Worm (Caenorhabditis elegans) whole organism, young adult: ENCODE measurements around the gene prx-3.

Experiments used
- B0336.3 ChIP-seq: fragments of 200-800 bp; sonication (Bioruptor generic); IDR thresholded peaks from 2 replicates; pipeline ENCODE4 v1.3.6; 2022; ENCODE audit warnings: missing genetic modification characterization, missing compliant biosample characterization
- F22D6.2 ChIP-seq: sonication (generic microtip); optimal IDR thresholded peaks from 2 replicates; lab custom pipeline; 2016; ENCODE audit warnings: mild to moderate bottlenecking, missing genetic modification characterization, missing compliant biosample characterization
- F33H1.4 ChIP-seq: fragments of 200-800 bp; sonication (Bioruptor generic); IDR thresholded peaks from 2 replicates; pipeline ENCODE4 v1.3.6; 2022; ENCODE audit warnings: missing genetic modification reagents, missing genetic modification characterization, missing compliant biosample characterization
- F52B5.7 ChIP-seq: sonication (generic microtip); optimal IDR thresholded peaks from 2 replicates; lab custom pipeline; 2016; ENCODE audit warnings: mild to moderate bottlenecking, missing genetic modification characterization, missing compliant biosample characterization
- F55B11.4 ChIP-seq: sonication (generic microtip); optimal IDR thresholded peaks from 2 replicates; lab custom pipeline; 2016; ENCODE audit warnings: missing compliant biosample characterization, missing genetic modification characterization, borderline replicate concordance; ENCODE audit not compliant: insufficient read depth
- Y53G8AR.9 ChIP-seq: fragments of 200-800 bp; sonication (Bioruptor generic); conservative IDR thresholded peaks from 2 replicates; pipeline ENCODE4 v1.3.6; 2022; ENCODE audit warnings: missing genetic modification reagents, missing genetic modification characterization, missing compliant biosample characterization
- ZK185.1 ChIP-seq: sonication (generic microtip); optimal IDR thresholded peaks from 2 replicates; lab custom pipeline; 2016; ENCODE audit warnings: mild to moderate bottlenecking, missing genetic modification characterization, missing compliant biosample characterization; ENCODE audit not compliant: poor library complexity, severe bottlenecking
- ama-1 ChIP-seq, 3 experiments: fragments of 150-350 bp in 1 of 3; sonication (generic microtip) in 2 of 3; optimal IDR thresholded peaks; 2 replicates each; lab custom pipeline; 2014 to 2018; ENCODE audit warnings: missing biosample characterization in 2 of 3, missing genetic modification characterization in 2 of 3, missing genetic modification reagents in 2 of 3
- cebp-1 ChIP-seq, 2 experiments: fragments of 200-800 bp in 1 of 2; sonication (Bioruptor generic) in 1 of 2; sonication (generic microtip) in 1 of 2; IDR thresholded peaks in 1 of 2; optimal IDR thresholded peaks in 1 of 2; 2 replicates each; pipeline versions ENCODE4 v1.3.6 to Lab custom; 2017 to 2022; ENCODE audit warnings: missing compliant biosample characterization in 2 of 2, missing genetic modification characterization in 2 of 2, mild to moderate bottlenecking in 1 of 2, missing genetic modification reagents in 1 of 2, moderate library complexity in 1 of 2
- ceh-27 ChIP-seq: fragments of 200-800 bp; sonication (Bioruptor generic); optimal IDR thresholded peaks from 2 replicates; lab custom pipeline; 2018; ENCODE audit warnings: mild to moderate bottlenecking, missing genetic modification characterization, moderate library complexity, missing compliant biosample characterization
- die-1 ChIP-seq: sonication (generic microtip); optimal IDR thresholded peaks from 2 replicates; lab custom pipeline; 2016; ENCODE audit warnings: missing genotype, mild to moderate bottlenecking, missing genetic modification characterization, missing compliant biosample characterization
- dox-1 ChIP-seq: fragments of 200-800 bp; sonication (Bioruptor generic); IDR thresholded peaks from 2 replicates; pipeline ENCODE4 v1.3.6; 2022; ENCODE audit warnings: missing genetic modification reagents, missing genetic modification characterization, missing compliant biosample characterization
- efl-1 ChIP-seq: fragments of 150-350 bp; optimal IDR thresholded peaks from 2 replicates; lab custom pipeline; 2014; ENCODE audit warnings: missing biosample characterization, missing genetic modification reagents, missing genetic modification characterization
- egl-18 ChIP-seq: fragments of 200-800 bp; sonication (Bioruptor generic); IDR thresholded peaks from 2 replicates; pipeline ENCODE4 v1.3.6; 2022; ENCODE audit warnings: missing genetic modification reagents, missing genetic modification characterization, missing compliant biosample characterization
- ekl-4 ChIP-seq: fragments of 200-800 bp; sonication (Bioruptor generic); IDR thresholded peaks from 2 replicates; pipeline ENCODE4 v1.3.6; 2022; ENCODE audit warnings: missing genetic modification reagents, missing genetic modification characterization, missing compliant biosample characterization
- him-1 ChIP-seq: sonication (generic microtip); optimal IDR thresholded peaks from 2 replicates; lab custom pipeline; 2016; ENCODE audit warnings: missing genotype, missing genetic modification reagents, missing genetic modification characterization, missing compliant biosample characterization
- hmg-1.2 ChIP-seq: fragments of 200-800 bp; sonication (Bioruptor generic); IDR thresholded peaks from 2 replicates; pipeline ENCODE4 v1.3.6; 2022; ENCODE audit warnings: missing genetic modification reagents, missing genetic modification characterization, missing compliant biosample characterization
- hmg-20 ChIP-seq: fragments of 200-800 bp; sonication (Bioruptor generic); IDR thresholded peaks from 2 replicates; pipeline ENCODE4 v1.3.6; 2022; ENCODE audit warnings: missing genetic modification reagents, missing genetic modification characterization, missing compliant biosample characterization
- hrde-1 ChIP-seq: sonication (generic microtip); optimal IDR thresholded peaks from 2 replicates; lab custom pipeline; 2016; ENCODE audit warnings: missing genetic modification characterization, mild to moderate bottlenecking, missing compliant biosample characterization, moderate library complexity, missing genotype, missing genetic modification reagents, borderline replicate concordance
- let-607 ChIP-seq, 2 experiments: fragments of 200-800 bp in 1 of 2; sonication (Bioruptor generic) in 1 of 2; sonication (generic microtip) in 1 of 2; optimal IDR thresholded peaks; 2 replicates each; lab custom pipeline; 2016 to 2018; ENCODE audit warnings: mild to moderate bottlenecking in 2 of 2, missing compliant biosample characterization in 2 of 2, missing genetic modification characterization in 2 of 2, moderate library complexity in 2 of 2, missing genotype in 1 of 2
- lin-35 ChIP-seq, 3 experiments: fragments of 150-350 bp in 2 of 3; sonication (generic microtip) in 1 of 3; optimal IDR thresholded peaks; 2 replicates each; lab custom pipeline; 2014 to 2018; ENCODE audit warnings: missing biosample characterization in 3 of 3, missing genetic modification characterization in 3 of 3, missing genetic modification reagents in 3 of 3
- lin-40 ChIP-seq: sonication (generic microtip); optimal IDR thresholded peaks from 2 replicates; lab custom pipeline; 2016; ENCODE audit warnings: missing genetic modification characterization, mild to moderate bottlenecking, missing compliant biosample characterization, missing genotype, missing genetic modification reagents
- lsy-27 ChIP-seq: sonication (generic microtip); optimal IDR thresholded peaks from 2 replicates; lab custom pipeline; 2017; ENCODE audit warnings: missing genetic modification characterization, mild to moderate bottlenecking, missing compliant biosample characterization, antibody characterized with exemption, missing genotype, borderline replicate concordance; ENCODE audit not compliant: insufficient read depth
- mcd-1 ChIP-seq: fragments of 200-800 bp; sonication (Bioruptor generic); IDR thresholded peaks from 2 replicates; pipeline ENCODE4 v1.3.6; 2022; ENCODE audit warnings: missing genetic modification reagents, missing genetic modification characterization, missing compliant biosample characterization
- nfya-1 ChIP-seq: sonication (generic microtip); optimal IDR thresholded peaks from 2 replicates; lab custom pipeline; 2017; ENCODE audit warnings: antibody characterized with exemption, missing compliant biosample characterization, missing genetic modification characterization, borderline replicate concordance; ENCODE audit not compliant: insufficient read depth
- nfyb-1 ChIP-seq: fragments of 200-800 bp; sonication (Bioruptor generic); IDR thresholded peaks from 2 replicates; pipeline ENCODE4 v1.3.6; 2022; ENCODE audit warnings: missing genetic modification reagents, missing genetic modification characterization, missing compliant biosample characterization
- nhr-179 ChIP-seq: sonication (generic microtip); optimal IDR thresholded peaks from 2 replicates; lab custom pipeline; 2016; ENCODE audit warnings: mild to moderate bottlenecking, missing genetic modification characterization, missing compliant biosample characterization
- nhr-80 ChIP-seq: sonication (generic microtip); optimal IDR thresholded peaks from 2 replicates; lab custom pipeline; 2016; ENCODE audit warnings: missing genetic modification characterization, missing compliant biosample characterization
- nhr-90 ChIP-seq: sonication (generic microtip); optimal IDR thresholded peaks from 2 replicates; lab custom pipeline; 2016; ENCODE audit warnings: missing genotype, mild to moderate bottlenecking, missing genetic modification characterization, missing compliant biosample characterization
- pbrm-1 ChIP-seq: fragments of 200-800 bp; sonication (Bioruptor generic); IDR thresholded peaks from 2 replicates; pipeline ENCODE4 v1.3.6; 2022; ENCODE audit warnings: missing genetic modification reagents, missing genetic modification characterization, missing compliant biosample characterization
- repo-1 ChIP-seq: sonication (generic microtip); optimal IDR thresholded peaks from 2 replicates; lab custom pipeline; 2017; ENCODE audit warnings: mild to moderate bottlenecking, missing genetic modification characterization, missing compliant biosample characterization
- snpc-3.4 ChIP-seq: sonication (generic microtip); optimal IDR thresholded peaks from 2 replicates; lab custom pipeline; 2017; ENCODE audit warnings: missing genetic modification characterization, mild to moderate bottlenecking, missing compliant biosample characterization, antibody characterized with exemption, moderate library complexity, missing genotype, missing genetic modification reagents
- snpc-4 ChIP-seq, 5 experiments: fragments of 150-350 bp in 1 of 5; sonication (generic microtip) in 4 of 5; optimal IDR thresholded peaks; 2 replicates each; lab custom pipeline; 2014 to 2018; ENCODE audit warnings: missing genetic modification characterization in 5 of 5, missing biosample characterization in 3 of 5, antibody characterized with exemption in 2 of 5, mild to moderate bottlenecking in 2 of 5, missing compliant biosample characterization in 2 of 5, missing genotype in 2 of 5, moderate library complexity in 2 of 5, missing genetic modification reagents in 1 of 5
- tbp1 ChIP-seq: fragments of 200-800 bp; sonication (Bioruptor generic); optimal IDR thresholded peaks from 2 replicates; lab custom pipeline; 2018; ENCODE audit warnings: mild to moderate bottlenecking, missing genetic modification characterization, missing compliant biosample characterization
- tbx-9 ChIP-seq: sonication (generic microtip); optimal IDR thresholded peaks from 2 replicates; lab custom pipeline; 2016; ENCODE audit warnings: borderline replicate concordance, missing genetic modification characterization, inconsistent platforms, missing compliant biosample characterization
- unc-62 ChIP-seq: fragments of 150-350 bp; optimal IDR thresholded peaks from 2 replicates; lab custom pipeline; 2014; ENCODE audit warnings: missing biosample characterization, missing genetic modification reagents, missing genetic modification characterization
- zfh-2 ChIP-seq: fragments of 200-800 bp; sonication (Bioruptor generic); conservative IDR thresholded peaks from 2 replicates; pipeline ENCODE4 v1.3.6; 2022; ENCODE audit warnings: missing genetic modification reagents, missing genetic modification characterization, missing compliant biosample characterization
- zim-3 ChIP-seq: sonication (generic microtip); optimal IDR thresholded peaks from 2 replicates; lab custom pipeline; 2017; ENCODE audit warnings: mild to moderate bottlenecking, missing genetic modification characterization, moderate library complexity, missing compliant biosample characterization
- ztf-25 ChIP-seq: fragments of 200-800 bp; sonication (Bioruptor generic); IDR thresholded peaks from 2 replicates; pipeline ENCODE4 v1.3.6; 2022; ENCODE audit warnings: missing genetic modification reagents, missing genetic modification characterization, missing compliant biosample characterization
- ztf-6 ChIP-seq: fragments of 200-800 bp; sonication (Bioruptor generic); IDR thresholded peaks from 2 replicates; pipeline ENCODE4 v1.3.6; 2022; ENCODE audit warnings: missing genetic modification reagents, missing genetic modification characterization, missing compliant biosample characterization

prx-3 gene

ce11 chrX:6097551-6097950 lies 15.2 kb downstream of the prx-3 start, which contains the start of gene C15H9.4:
C15H9.4 (plus strand) TSS chrX:6097643.
- no peak for TF ChIP-seq snpc-3.4 (tag; lab: Kevin White, UChicago)
- TF ChIP-seq repo-1 (tag; lab: Kevin White, UChicago) = peak; percentile 35
- no peak for TF ChIP-seq die-1 (tag; lab: Kevin White, UChicago)
- TF ChIP-seq cebp-1 (GFP tag; IDR thresholded peaks at IDR 0.05; lab: Robert Waterston, UW) = no peak
- TF ChIP-seq cebp-1 (tag; optimal IDR thresholded peaks at IDR 0.05; lab: Kevin White, UChicago) = peak; percentile 56
- peak; percentile 2 for TF ChIP-seq lin-40 (tag; lab: Kevin White, UChicago)
- peak; percentile 26 for TF ChIP-seq tbp1 (GFP tag; lab: Kevin White, UChicago)
- TF ChIP-seq F55B11.4 (tag; lab: Kevin White, UChicago) = no peak
- TF ChIP-seq nfya-1 (tag; lab: Kevin White, UChicago) = no peak
- TF ChIP-seq zfh-2 (GFP tag; lab: Robert Waterston, UW) = peak; percentile 31; the same call in 1 of the 2 replicates
- 0 out of 2 replicates have a peak, but pooled peaks have one; percentile 29 for TF ChIP-seq pbrm-1 (GFP tag; lab: Robert Waterston, UW)
- TF ChIP-seq nhr-90 = no peak
- peak; percentile 71; the same call in 1 of the 2 replicates for TF ChIP-seq nfyb-1 (GFP tag; lab: Robert Waterston, UW)
- TF ChIP-seq egl-18 = no peak
- TF ChIP-seq ztf-25 (GFP tag; lab: Robert Waterston, UW) = no peak
- no peak for TF ChIP-seq Y53G8AR.9 (GFP tag; lab: Robert Waterston, UW)
- no peak for TF ChIP-seq him-1 (tag; lab: Kevin White, UChicago)
- 0 out of 2 replicates have a peak, but pooled peaks have one; percentile 8 for TF ChIP-seq mcd-1
- no peak for TF ChIP-seq ekl-4
- no peak for TF ChIP-seq B0336.3 (GFP tag; lab: Robert Waterston, UW)
- TF ChIP-seq ceh-27 (GFP tag; lab: Kevin White, UChicago) = peak; percentile 51
- 0 out of 2 replicates have a peak, but pooled peaks have one; percentile 22 for TF ChIP-seq dox-1 (GFP tag; lab: Robert Waterston, UW)
- no peak for TF ChIP-seq ZK185.1 (tag; lab: Kevin White, UChicago)
- no peak for TF ChIP-seq F33H1.4 (GFP tag; lab: Robert Waterston, UW)

- TF ChIP-seq ama-1 (optimal IDR thresholded peaks at IDR 0.05; lab: Kevin White, UChicago) = no peak
- no peak for TF ChIP-seq ama-1 (GFP tag; optimal IDR thresholded peaks at IDR 0.05; lab: Kevin White, UChicago)
- no peak for TF ChIP-seq hmg-1.2 (GFP tag; lab: Robert Waterston, UW)
- TF ChIP-seq unc-62 (GFP tag; lab: Kevin White, UChicago) = no peak
- no peak for TF ChIP-seq tbx-9
- TF ChIP-seq nhr-179 = no peak
- peak; percentile 69 for TF ChIP-seq nfyb-1 (GFP tag; lab: Robert Waterston, UW)
- TF ChIP-seq mcd-1 = peak; percentile 29; the same call in 1 of the 2 replicates
- TF ChIP-seq repo-1 (tag; lab: Kevin White, UChicago) = no peak
- TF ChIP-seq hrde-1 (tag; lab: Kevin White, UChicago) = no peak
- TF ChIP-seq zim-3 (tag; lab: Kevin White, UChicago) = no peak
- TF ChIP-seq F22D6.2 (tag; lab: Kevin White, UChicago) = no peak
- TF ChIP-seq snpc-4 (GFP tag; optimal IDR thresholded peaks at IDR 0.05; lab: Kevin White, UChicago) = no peak
- peak in 1 of 4 experiments; percentile 4 for TF ChIP-seq snpc-4 (tag; optimal IDR thresholded peaks at IDR 0.05; lab: Kevin White, UChicago)
- TF ChIP-seq F52B5.7 (tag; lab: Kevin White, UChicago) = no peak
- no peak for TF ChIP-seq lsy-27
- peak; percentile 28; the same call in 1 of the 2 replicates for TF ChIP-seq dox-1 (GFP tag; lab: Robert Waterston, UW)
- TF ChIP-seq let-607 (tag; optimal IDR thresholded peaks at IDR 0.05; lab: Kevin White, UChicago) = peak in 1 of 2 experiments; percentile 33
- TF ChIP-seq efl-1 = no peak
- TF ChIP-seq ztf-6 = no peak
- no peak for TF ChIP-seq hmg-20
- TF ChIP-seq nhr-80 = peak; percentile 66
- no peak for TF ChIP-seq lin-35 (GFP tag; optimal IDR thresholded peaks at IDR 0.05; lab: Kevin White, UChicago)
Measured at ce11 chrX:6093046-6093445, 19.7 kb downstream of the prx-3 start, which contains the start of gene C15H9.5. C15H9.5 (plus strand) TSS chrX:6093300.
